Fruit fly (Drosophila melanogaster): ENCODE measurements around the gene mrn.

dm6 chr3L:15537916-15538581 is 42.3 kb downstream of the mrn start:
- TF ChIP-seq toe (GFP tag; optimal IDR thresholded peaks at IDR 0.05), result peak; percentile 50
- peak; percentile 58 for TF ChIP-seq cic (GFP tag; optimal IDR thresholded peaks at IDR 0.05)
- peak; percentile 57 for TF ChIP-seq Mnt (GFP tag; optimal IDR thresholded peaks at IDR 0.05)
- TF ChIP-seq Crg-1 (GFP tag; optimal IDR thresholded peaks at IDR 0.05), result peak; percentile 13

All from whole organism, adult.